Worm (Caenorhabditis elegans) whole organism, L1 larva: ENCODE data around the gene Y116A8C.24.

Source experiments
- C34B4.2 ChIP-seq: sonication (generic microtip); optimal IDR thresholded peaks from 2 replicates; lab custom pipeline; 2017; ENCODE audit warnings: mild to moderate bottlenecking, missing genetic modification characterization, missing compliant biosample characterization
- ces-1 ChIP-seq: fragments of 150-350 bp; optimal IDR thresholded peaks from 2 replicates; lab custom pipeline; 2014; ENCODE audit warnings: missing biosample characterization, missing genetic modification reagents, missing genetic modification characterization
- elt-2 ChIP-seq: sonication (generic microtip); optimal IDR thresholded peaks from 2 replicates; lab custom pipeline; 2016; ENCODE audit warnings: missing genetic modification characterization, mild to moderate bottlenecking, inconsistent platforms, missing compliant biosample characterization, missing genetic modification reagents
- elt-3 ChIP-seq, 6 experiments: fragments of 150-350 bp in 1 of 6; sonication (generic microtip); optimal IDR thresholded peaks; 2 replicates each; lab custom pipeline; 2017 to 2018; ENCODE audit warnings: missing biosample characterization in 6 of 6, missing genetic modification characterization in 6 of 6, inconsistent platforms in 1 of 6
- fkh-8 ChIP-seq: sonication (generic microtip); optimal IDR thresholded peaks from 2 replicates; lab custom pipeline; 2016; ENCODE audit warnings: mild to moderate bottlenecking, missing genetic modification characterization, missing compliant biosample characterization
- lin-13 ChIP-seq: fragments of 150-350 bp; optimal IDR thresholded peaks from 2 replicates; lab custom pipeline; 2014; ENCODE audit warnings: missing biosample characterization, missing genetic modification reagents, missing genetic modification characterization
- mdl-1 ChIP-seq, 2 experiments: fragments of 150-350 bp; optimal IDR thresholded peaks; 2 replicates each; lab custom pipeline; 2014 to 2017; ENCODE audit warnings: missing biosample characterization in 2 of 2, missing genetic modification characterization in 2 of 2, inconsistent platforms in 1 of 2
- nhr-237 ChIP-seq: fragments of 150-350 bp; optimal IDR thresholded peaks from 2 replicates; lab custom pipeline; 2014; ENCODE audit warnings: missing biosample characterization, missing genetic modification characterization
- nhr-77 ChIP-seq: fragments of 150-350 bp; optimal IDR thresholded peaks from 2 replicates; lab custom pipeline; 2014; ENCODE audit warnings: missing biosample characterization, missing genetic modification characterization
- pqm-1 ChIP-seq: sonication (generic microtip); optimal IDR thresholded peaks from 3 replicates; lab custom pipeline; 2017; ENCODE audit warnings: missing biosample characterization, missing genetic modification characterization
- snpc-4 ChIP-seq: fragments of 150-350 bp; optimal IDR thresholded peaks from 2 replicates; lab custom pipeline; 2014; ENCODE audit warnings: missing biosample characterization, missing genetic modification characterization
- ztf-11 ChIP-seq, 2 experiments: sonication (generic microtip); optimal IDR thresholded peaks; 2 replicates each; lab custom pipeline; 2016 to 2017; ENCODE audit warnings: missing genetic modification characterization in 2 of 2, missing biosample characterization in 1 of 2, missing compliant biosample characterization in 1 of 2

DNA sequence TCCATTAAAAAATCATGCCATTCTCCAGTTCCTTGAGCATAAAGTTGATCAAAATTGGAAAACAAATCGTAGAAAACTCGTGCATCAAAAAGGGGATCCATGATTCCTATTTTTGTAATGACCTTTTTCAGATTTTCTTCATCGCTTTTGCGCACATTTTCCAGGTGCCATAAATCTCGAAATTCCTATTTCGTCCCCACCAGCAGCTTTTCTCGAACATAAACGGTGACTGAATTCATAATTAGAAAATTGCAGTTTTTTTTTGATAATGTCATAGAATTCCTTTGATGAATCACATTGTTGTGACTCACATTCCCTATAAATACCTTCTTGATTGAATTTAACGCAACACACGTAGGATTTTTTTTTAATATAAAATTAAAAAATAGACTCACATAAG is 40.2 kb downstream of the Y116A8C.24 start, which contains the start of gene nhr-229:
- no peak for TF ChIP-seq nhr-77 (tag; lab: Kevin White, UChicago)
- TF ChIP-seq elt-3 (tag; optimal IDR thresholded peaks at IDR 0.05; lab: Kevin White, UChicago): no peak
- TF ChIP-seq ztf-11 (tag; optimal IDR thresholded peaks at IDR 0.05; lab: Kevin White, UChicago): no peak
- no peak for TF ChIP-seq snpc-4 (tag; lab: Kevin White, UChicago)
- no peak for TF ChIP-seq pqm-1 (tag; lab: Kevin White, UChicago)
- TF ChIP-seq C34B4.2: no peak
- TF ChIP-seq nhr-237 (tag; lab: Kevin White, UChicago): no peak
- no peak for TF ChIP-seq ces-1
- no peak for TF ChIP-seq lin-13 (GFP tag; lab: Kevin White, UChicago)
- TF ChIP-seq elt-2 (tag; lab: Kevin White, UChicago): no peak
- TF ChIP-seq fkh-8 (tag; lab: Kevin White, UChicago): no peak
- TF ChIP-seq mdl-1 (tag; optimal IDR thresholded peaks at IDR 0.05; lab: Kevin White, UChicago): no peak
